Worm (Caenorhabditis elegans): ENCODE data around the gene gem-4.
A peak's percentile ranks its signal among the peaks of the same experiment; 100 is the strongest.

Gene gem-4

ce11 chrIV:11716414-11716813 is 29.0 kb upstream of the gem-4 start:
- TF ChIP-seq nhr-71 (tag; optimal IDR thresholded peaks at IDR 0.05) (peak; percentile 5), rnt-1 (tag; optimal IDR thresholded peaks at IDR 0.05) (peak; percentile 55), lin-14 (GFP tag; optimal IDR thresholded peaks at IDR 0.05) (peak; percentile 11), fkh-8 (tag; optimal IDR thresholded peaks at IDR 0.05) (no peak)

- TF ChIP-seq nhr-85 (tag): peak; percentile 81
- TF ChIP-seq mef-2 (tag; optimal IDR thresholded peaks at IDR 0.05): no peak
- peak; percentile 10 for TF ChIP-seq snu-23 (GFP tag; optimal IDR thresholded peaks at IDR 0.05)
- peak; percentile 53 for TF ChIP-seq blmp-1 (tag; optimal IDR thresholded peaks at IDR 0.05)
- TF ChIP-seq lin-14 (GFP tag; optimal IDR thresholded peaks at IDR 0.05): peak; percentile 50
- TF ChIP-seq mep-1 (tag; optimal IDR thresholded peaks at IDR 0.05): peak; percentile 5
- no peak for TF ChIP-seq nhr-237 (tag; optimal IDR thresholded peaks at IDR 0.05)
- TF ChIP-seq tbx-2 (tag; optimal IDR thresholded peaks at IDR 0.05): peak; percentile 29
- TF ChIP-seq nhr-20 (tag; optimal IDR thresholded peaks at IDR 0.05): peak; percentile 21
- no peak for TF ChIP-seq ceh-88 (GFP tag; IDR thresholded peaks at IDR 0.05)
- TF ChIP-seq alr-1 (tag; optimal IDR thresholded peaks at IDR 0.05; ENCODE audit: borderline replicate concordance): no peak
- no peak for TF ChIP-seq lir-3 (tag; optimal IDR thresholded peaks at IDR 0.05; ENCODE audit: poor library complexity)
- TF ChIP-seq elt-3 (tag; optimal IDR thresholded peaks at IDR 0.05): no peak
- TF ChIP-seq C34B4.2 (tag; optimal IDR thresholded peaks at IDR 0.05): no peak
- TF ChIP-seq dpl-1 (GFP tag; optimal IDR thresholded peaks at IDR 0.05): no peak
- TF ChIP-seq zag-1 (tag; optimal IDR thresholded peaks at IDR 0.05): no peak
- peak; percentile 30 for TF ChIP-seq fkh-10 (GFP tag; optimal IDR thresholded peaks at IDR 0.05)
- TF ChIP-seq ceh-8 (GFP tag; optimal IDR thresholded peaks at IDR 0.05): no peak
These were observed 28.2 kb upstream of the gem-4 start for ce11 chrIV:11717094-11717876.

ce11 chrIV:11718653-11719052 is 26.8 kb upstream of the gem-4 start:
- TF ChIP-seq unc-30 (tag; optimal IDR thresholded peaks at IDR 0.05) (no peak), rnt-1 (tag; optimal IDR thresholded peaks at IDR 0.05) (no peak), blmp-1 (tag; optimal IDR thresholded peaks at IDR 0.05) (peak; percentile 96), xbp-1 (tag; optimal IDR thresholded peaks at IDR 0.05) (no peak), aha-1 (tag; optimal IDR thresholded peaks at IDR 0.05) (no peak), sox-4 (tag; optimal IDR thresholded peaks at IDR 0.05) (no peak), elt-2 (tag; optimal IDR thresholded peaks at IDR 0.05) (no peak), pax-3 (tag; optimal IDR thresholded peaks at IDR 0.05) (no peak), lin-39 (tag; optimal IDR thresholded peaks at IDR 0.05) (no peak), lin-14 (GFP tag; optimal IDR thresholded peaks at IDR 0.05) (peak; percentile 51), nhr-85 (tag) (peak; percentile 71), swsn-7 (tag; optimal IDR thresholded peaks at IDR 0.05) (no peak), ceh-82 (tag; optimal IDR thresholded peaks at IDR 0.05) (no peak), ztf-11 (tag; optimal IDR thresholded peaks at IDR 0.05) (no peak), pqm-1 (tag; optimal IDR thresholded peaks at IDR 0.05) (no peak), lin-15B (tag; optimal IDR thresholded peaks at IDR 0.05) (no peak), ztf-4 (tag; optimal IDR thresholded peaks at IDR 0.05) (no peak), elt-3 (tag; optimal IDR thresholded peaks at IDR 0.05) (peak in 1 of 6 experiments; percentile 76)

DNA sequence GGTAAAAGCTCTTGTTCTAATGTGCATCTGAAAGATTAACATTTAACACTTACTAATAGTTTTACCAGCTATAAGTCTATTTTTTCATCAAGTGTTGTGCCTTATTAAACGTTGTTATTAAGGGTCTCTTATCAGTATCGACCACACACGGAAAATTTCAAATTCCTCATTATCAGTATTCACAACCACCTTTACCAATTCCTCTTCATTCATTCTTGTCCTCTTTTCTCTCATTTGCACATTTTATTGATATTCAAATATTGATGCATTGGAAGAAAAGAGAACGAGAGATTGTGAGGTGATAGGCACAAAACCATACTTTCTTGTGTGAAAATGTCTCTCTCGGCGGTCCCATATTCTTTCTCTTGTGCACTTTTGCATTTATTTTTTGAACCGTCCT is 23.6 kb upstream of the gem-4 start:
- no peak for TF ChIP-seq irx-1 (tag; optimal IDR thresholded peaks at IDR 0.05)
- peak; percentile 38 for TF ChIP-seq elt-2 (tag; optimal IDR thresholded peaks at IDR 0.05)
- no peak for TF ChIP-seq tlp-1 (tag; optimal IDR thresholded peaks at IDR 0.05)
- TF ChIP-seq lin-35 (GFP tag; optimal IDR thresholded peaks at IDR 0.05): peak in 1 of 2 experiments; percentile 7

All from whole organism, L1 larva.